Fruit fly (Drosophila melanogaster) whole organism, wandering third instar larva: ENCODE data around the gene CG4884.

Source experiments
- Abd-B ChIP-seq: fragments of >200 bp; optimal IDR thresholded peaks from 2 replicates; lab custom pipeline; 2017; ENCODE audit warnings: missing biosample characterization, missing genetic modification characterization
- CG32264 ChIP-seq: fragments of 200-800 bp; sonication (Bioruptor generic); optimal IDR thresholded peaks from 2 replicates; lab custom pipeline; 2016; ENCODE audit warnings: missing biosample characterization, missing genetic modification characterization
- CrebA ChIP-seq: fragments of 200-800 bp; sonication (Bioruptor generic); optimal IDR thresholded peaks from 2 replicates; lab custom pipeline; 2016; ENCODE audit warnings: missing biosample characterization, mild to moderate bottlenecking, missing genetic modification characterization, borderline replicate concordance
- Dfd ChIP-seq: fragments of >200 bp; optimal IDR thresholded peaks from 2 replicates; lab custom pipeline; 2017; ENCODE audit warnings: missing biosample characterization, missing genetic modification characterization
- Hr83 ChIP-seq: fragments of 200-300 bp; sonication (Bioruptor generic); optimal IDR thresholded peaks from 2 replicates; lab custom pipeline; 2016; ENCODE audit warnings: missing biosample characterization, mild to moderate bottlenecking, missing genetic modification characterization, moderate library complexity; ENCODE audit not compliant: poor library complexity, severe bottlenecking
- OdsH ChIP-seq: fragments of 200-800 bp; sonication (Bioruptor generic); optimal IDR thresholded peaks from 2 replicates; lab custom pipeline; 2016; ENCODE audit warnings: missing biosample characterization, mild to moderate bottlenecking, missing genetic modification characterization
- Rel ChIP-seq, 2 experiments: fragments of 200-800 bp; sonication (Bioruptor generic) in 1 of 2; optimal IDR thresholded peaks; 2 replicates in 1 of 2; 3 replicates in 1 of 2; lab custom pipeline; 2016 to 2019; ENCODE audit warnings: mild to moderate bottlenecking in 2 of 2, missing biosample characterization in 2 of 2, missing genetic modification characterization in 2 of 2, moderate library complexity in 1 of 2
- Sp1 ChIP-seq: fragments of 200-800 bp; sonication (Bioruptor generic); optimal IDR thresholded peaks from 3 replicates; lab custom pipeline; 2019; ENCODE audit warnings: missing biosample characterization, mild to moderate bottlenecking, missing genetic modification characterization, moderate library complexity
- brk ChIP-seq: fragments of 200-800 bp; sonication (Bioruptor generic); optimal IDR thresholded peaks from 2 replicates; lab custom pipeline; 2016; ENCODE audit warnings: missing biosample characterization, mild to moderate bottlenecking, missing genetic modification characterization
- h ChIP-seq: fragments of 200-800 bp; sonication (Bioruptor generic); optimal IDR thresholded peaks from 3 replicates; lab custom pipeline; 2016; ENCODE audit warnings: missing biosample characterization, mild to moderate bottlenecking, missing genetic modification characterization
- lola ChIP-seq: fragments of >200 bp; optimal IDR thresholded peaks from 2 replicates; lab custom pipeline; 2017; ENCODE audit warnings: missing biosample characterization, missing genetic modification characterization
- pan ChIP-seq: fragments of >200 bp; optimal IDR thresholded peaks from 2 replicates; lab custom pipeline; 2017
- psq ChIP-seq: fragments of 200-800 bp; sonication (Bioruptor generic); optimal IDR thresholded peaks from 3 replicates; lab custom pipeline; 2017; ENCODE audit warnings: missing biosample characterization, mild to moderate bottlenecking, missing genetic modification characterization, moderate library complexity
- usp ChIP-seq: fragments of >200 bp; optimal IDR thresholded peaks from 2 replicates; lab custom pipeline; 2017; ENCODE audit warnings: missing biosample characterization, missing genetic modification characterization

DNA sequence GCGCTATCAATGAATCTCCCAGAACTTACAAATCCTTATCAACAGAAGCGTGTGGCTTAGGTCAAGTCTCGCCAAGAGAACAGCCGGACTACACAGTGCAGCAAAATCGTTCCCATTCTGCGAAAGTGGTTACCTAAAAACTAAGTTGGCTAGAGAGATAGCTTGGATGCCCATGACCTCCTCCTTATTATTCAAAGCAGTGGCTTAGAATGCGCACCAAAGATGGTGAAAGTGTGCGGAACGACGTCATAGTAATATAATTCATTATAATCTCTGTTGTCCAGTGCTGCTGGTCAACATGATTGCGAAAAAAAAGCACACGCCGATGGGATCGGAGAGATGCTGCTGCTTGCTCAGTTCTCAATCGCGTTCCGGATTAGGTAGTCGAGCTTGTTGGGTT lies 4.5 kb downstream of the CG4884 start, which contains the start of gene Nep7:
- no peak for TF ChIP-seq Sp1 (GFP tag; lab: Kevin White, UChicago)
- no peak for TF ChIP-seq CrebA (GFP tag; lab: Kevin White, UChicago)
- no peak for TF ChIP-seq CG32264
- no peak for TF ChIP-seq pan (lab: Kevin White, UChicago)
- TF ChIP-seq h (GFP tag; lab: Kevin White, UChicago), result no peak
- no peak for TF ChIP-seq lola (GFP tag; lab: Kevin White, UChicago)
- no peak for TF ChIP-seq usp (GFP tag; lab: Kevin White, UChicago)
- TF ChIP-seq Abd-B (GFP tag; lab: Kevin White, UChicago), result no peak
- no peak for TF ChIP-seq Rel (GFP tag; optimal IDR thresholded peaks at IDR 0.05; lab: Kevin White, UChicago)
- peak; percentile 82 for TF ChIP-seq Rel (tag; optimal IDR thresholded peaks at IDR 0.05; lab: Kevin White, UChicago)
- no peak for TF ChIP-seq brk
- no peak for TF ChIP-seq psq (GFP tag; lab: Kevin White, UChicago)
- no peak for TF ChIP-seq Dfd (GFP tag; lab: Kevin White, UChicago)
- TF ChIP-seq OdsH, result no peak
- no peak for TF ChIP-seq Hr83 (GFP tag; lab: Kevin White, UChicago)
